Fruit fly (Drosophila melanogaster): ENCODE data around the gene Usp30.

dm6 chrX:5888933-5889332, 9.3 kb upstream of the Usp30 start:
- TF ChIP-seq br (GFP tag; optimal IDR thresholded peaks at IDR 0.05), result no peak
- no peak for TF ChIP-seq CG32264 (GFP tag; optimal IDR thresholded peaks at IDR 0.05)
